Fruit fly (Drosophila melanogaster) whole organism, embryonic: ENCODE measurements around the gene RpS3.

Experiments used
- B-H1 ChIP-seq: fragments of 200-800 bp; sonication (Bioruptor generic); IDR thresholded peaks from 3 replicates; pipeline ENCODE4 v1.3.6; 2022; ENCODE audit warnings: missing biosample characterization, missing genetic modification characterization
- Bgb ChIP-seq: fragments of 200-800 bp; sonication (Bioruptor generic); IDR thresholded peaks from 2 replicates; pipeline ENCODE4 v1.3.6; 2022; ENCODE audit warnings: missing biosample characterization, missing genetic modification characterization; ENCODE audit not compliant: partially characterized antibody
- CG10147 ChIP-seq: fragments of 200-800 bp; sonication (Bioruptor generic); optimal IDR thresholded peaks from 2 replicates; lab custom pipeline; 2019; ENCODE audit warnings: missing biosample characterization, mild to moderate bottlenecking, missing genetic modification characterization, moderate library complexity
- CG12071 ChIP-seq: fragments of 200-800 bp; sonication (Bioruptor generic); optimal IDR thresholded peaks from 3 replicates; lab custom pipeline; 2018; ENCODE audit warnings: missing biosample characterization, mild to moderate bottlenecking, missing genetic modification characterization
- CG13123 ChIP-seq: fragments of 200-800 bp; sonication (Bioruptor generic); optimal IDR thresholded peaks from 2 replicates; lab custom pipeline; 2016; ENCODE audit warnings: missing biosample characterization, missing genetic modification characterization
- CG14710 ChIP-seq: fragments of 200-800 bp; sonication (Bioruptor generic); optimal IDR thresholded peaks from 3 replicates; lab custom pipeline; 2019; ENCODE audit warnings: missing biosample characterization, mild to moderate bottlenecking, missing genetic modification characterization, moderate library complexity
- CG15514 ChIP-seq: fragments of 200-800 bp; sonication (Bioruptor generic); optimal IDR thresholded peaks from 3 replicates; lab custom pipeline; 2017; ENCODE audit warnings: missing biosample characterization, missing genetic modification characterization, mild to moderate bottlenecking, moderate library complexity, missing genetic modification reagents
- CG1602 ChIP-seq: fragments of 200-800 bp; sonication (Bioruptor generic); optimal IDR thresholded peaks from 3 replicates; lab custom pipeline; 2016; ENCODE audit warnings: missing biosample characterization, missing genetic modification characterization
- CG1603 ChIP-seq: fragments of 200-800 bp; sonication (Bioruptor generic); optimal IDR thresholded peaks from 2 replicates; lab custom pipeline; 2019; ENCODE audit warnings: missing biosample characterization, mild to moderate bottlenecking, missing genetic modification characterization, moderate library complexity
- CG18764 ChIP-seq: fragments of 200-800 bp; sonication (Bioruptor generic); optimal IDR thresholded peaks from 3 replicates; lab custom pipeline; 2016; ENCODE audit warnings: missing biosample characterization, missing genetic modification characterization
- CG2875 ChIP-seq: fragments of 200-800 bp; sonication (Bioruptor generic); optimal IDR thresholded peaks from 2 replicates; lab custom pipeline; 2017; ENCODE audit warnings: missing biosample characterization, mild to moderate bottlenecking, missing genetic modification characterization, missing genetic modification reagents
- CG30403 ChIP-seq: fragments of 200-800 bp; sonication (Bioruptor generic); optimal IDR thresholded peaks from 3 replicates; lab custom pipeline; 2016; ENCODE audit warnings: missing biosample characterization, missing genetic modification characterization
- CG30431 ChIP-seq: fragments of 200-800 bp; sonication (Bioruptor generic); optimal IDR thresholded peaks from 2 replicates; lab custom pipeline; 2017; ENCODE audit warnings: missing biosample characterization, missing genetic modification characterization
- CG31365 ChIP-seq: fragments of 200-800 bp; sonication (Bioruptor generic); optimal IDR thresholded peaks from 2 replicates; lab custom pipeline; 2018; ENCODE audit warnings: missing biosample characterization, mild to moderate bottlenecking, missing genetic modification characterization
- CG32767 ChIP-seq: fragments of 200-800 bp; sonication (Bioruptor generic); IDR thresholded peaks from 2 replicates; pipeline ENCODE4 v1.3.6; 2022; ENCODE audit warnings: missing biosample characterization, missing genetic modification characterization
- CG5180 ChIP-seq: fragments of 200-800 bp; sonication (Bioruptor generic); optimal IDR thresholded peaks from 3 replicates; lab custom pipeline; 2017; ENCODE audit warnings: missing biosample characterization, missing genetic modification characterization, mild to moderate bottlenecking, moderate library complexity, missing genetic modification reagents
- CG6689 ChIP-seq: fragments of 200-800 bp; sonication (Bioruptor generic); IDR thresholded peaks from 2 replicates; pipeline ENCODE4 v1.3.6; 2022; ENCODE audit warnings: missing biosample characterization, missing genetic modification characterization
- CG6791 ChIP-seq: fragments of 200-800 bp; sonication (Bioruptor generic); IDR thresholded peaks from 3 replicates; pipeline ENCODE4 v1.3.6; 2022; ENCODE audit warnings: missing biosample characterization, missing genetic modification characterization; ENCODE audit not compliant: partially characterized antibody
- CG8281 ChIP-seq: fragments of 200-800 bp; sonication (Bioruptor generic); optimal IDR thresholded peaks from 2 replicates; lab custom pipeline; 2018; ENCODE audit warnings: missing biosample characterization, mild to moderate bottlenecking, missing genetic modification characterization, moderate library complexity
- CG8944 ChIP-seq: fragments of 200-800 bp; sonication (Bioruptor generic); optimal IDR thresholded peaks from 3 replicates; lab custom pipeline; 2016; ENCODE audit warnings: missing biosample characterization, missing genetic modification characterization
- Chrac-16 ChIP-seq: fragments of 200-800 bp; sonication (Bioruptor generic); optimal IDR thresholded peaks from 3 replicates; lab custom pipeline; 2016; ENCODE audit warnings: missing biosample characterization, missing genetic modification characterization
- D19A ChIP-seq: fragments of 200-800 bp; optimal IDR thresholded peaks from 3 replicates; lab custom pipeline; 2019; ENCODE audit warnings: missing biosample characterization, mild to moderate bottlenecking, missing genetic modification characterization, moderate library complexity
- Dek ChIP-seq: fragments of 200-800 bp; sonication (Bioruptor generic); optimal IDR thresholded peaks from 3 replicates; lab custom pipeline; 2019; ENCODE audit warnings: missing biosample characterization, mild to moderate bottlenecking, missing genetic modification characterization, moderate library complexity
- E2f2 ChIP-seq: fragments of 200-800 bp; sonication (Bioruptor generic); IDR thresholded peaks from 2 replicates; pipeline ENCODE4 v1.3.6; 2022; ENCODE audit warnings: missing biosample characterization, missing genetic modification characterization
- Eip74EF ChIP-seq, 2 experiments: fragments of 200-800 bp in 1 of 2; fragments of >200 bp in 1 of 2; sonication (Bioruptor generic) in 1 of 2; optimal IDR thresholded peaks; 2 replicates each; lab custom pipeline; 2017 to 2019; ENCODE audit warnings: missing biosample characterization in 2 of 2, missing genetic modification characterization in 2 of 2, mild to moderate bottlenecking in 1 of 2, moderate library complexity in 1 of 2
- Hsf ChIP-seq: fragments of 200-800 bp; sonication (Bioruptor generic); optimal IDR thresholded peaks from 3 replicates; lab custom pipeline; 2016; ENCODE audit warnings: missing biosample characterization, missing genetic modification characterization
- Mad ChIP-seq: fragments of 200-800 bp; sonication (Bioruptor generic); optimal IDR thresholded peaks from 2 replicates; lab custom pipeline; 2016; ENCODE audit warnings: missing biosample characterization, missing genetic modification characterization
- NC2α ChIP-seq: fragments of 200-800 bp; sonication (Bioruptor generic); optimal IDR thresholded peaks from 2 replicates; lab custom pipeline; 2016; ENCODE audit warnings: missing biosample characterization, missing genetic modification characterization
- NFAT ChIP-seq: fragments of 200-800 bp; sonication (Bioruptor generic); IDR thresholded peaks from 2 replicates; pipeline ENCODE4 v1.3.6; 2022; ENCODE audit warnings: missing biosample characterization, missing genetic modification characterization
- Nf-YB ChIP-seq: fragments of 200-800 bp; sonication (Bioruptor generic); optimal IDR thresholded peaks from 3 replicates; lab custom pipeline; 2019; ENCODE audit warnings: missing biosample characterization, mild to moderate bottlenecking, missing genetic modification characterization, moderate library complexity
- Ptx1 ChIP-seq: fragments of 200-800 bp; sonication (Bioruptor generic); IDR thresholded peaks from 2 replicates; pipeline ENCODE4 v1.3.6; 2022; ENCODE audit warnings: missing biosample characterization, missing genetic modification characterization
- ac ChIP-seq: fragments of 200-800 bp; sonication (Bioruptor generic); optimal IDR thresholded peaks from 3 replicates; lab custom pipeline; 2017; ENCODE audit warnings: missing biosample characterization, mild to moderate bottlenecking, missing genetic modification characterization
- az2 ChIP-seq: fragments of 200-800 bp; sonication (Bioruptor generic); optimal IDR thresholded peaks from 3 replicates; lab custom pipeline; 2016; ENCODE audit warnings: missing biosample characterization, missing genetic modification characterization
- btn ChIP-seq: fragments of 200-800 bp; sonication (Bioruptor generic); optimal IDR thresholded peaks from 2 replicates; lab custom pipeline; 2016; ENCODE audit warnings: missing biosample characterization, missing genetic modification characterization
- danr ChIP-seq: fragments of 200-800 bp; sonication (Bioruptor generic); IDR thresholded peaks from 2 replicates; pipeline ENCODE4 v1.3.6; 2022; ENCODE audit warnings: missing biosample characterization, missing genetic modification characterization
- dmrt99B ChIP-seq: fragments of 200-800 bp; sonication (Bioruptor generic); optimal IDR thresholded peaks from 2 replicates; lab custom pipeline; 2018; ENCODE audit warnings: missing biosample characterization, mild to moderate bottlenecking, missing genetic modification characterization, moderate library complexity
- fd102C ChIP-seq: fragments of 200-800 bp; sonication (Bioruptor generic); optimal IDR thresholded peaks from 2 replicates; lab custom pipeline; 2018; ENCODE audit warnings: missing biosample characterization, mild to moderate bottlenecking, missing genetic modification characterization, moderate library complexity
- gcm ChIP-seq: fragments of 200-800 bp; sonication (Bioruptor generic); optimal IDR thresholded peaks from 2 replicates; lab custom pipeline; 2019; ENCODE audit warnings: missing biosample characterization, mild to moderate bottlenecking, missing genetic modification characterization, moderate library complexity
- gcm2 ChIP-seq: fragments of 200-800 bp; sonication (Bioruptor generic); optimal IDR thresholded peaks from 2 replicates; lab custom pipeline; 2016; ENCODE audit warnings: missing biosample characterization, missing genetic modification characterization
- kay ChIP-seq: fragments of 200-800 bp; sonication (Bioruptor generic); optimal IDR thresholded peaks from 2 replicates; lab custom pipeline; 2016; ENCODE audit warnings: missing biosample characterization, missing genetic modification characterization
- lmd ChIP-seq: fragments of 200-800 bp; sonication (Bioruptor generic); IDR thresholded peaks from 2 replicates; pipeline ENCODE4 v1.3.6; 2022; ENCODE audit warnings: missing biosample characterization, missing genetic modification characterization
- lov ChIP-seq, 2 experiments: fragments of 200-800 bp in 1 of 2; fragments of >200 bp in 1 of 2; sonication (Bioruptor generic) in 1 of 2; IDR thresholded peaks in 1 of 2; optimal IDR thresholded peaks in 1 of 2; 2 replicates in 1 of 2; 3 replicates in 1 of 2; pipeline versions ENCODE4 v1.3.6 to Lab custom; 2017 to 2022; ENCODE audit warnings: missing biosample characterization in 1 of 2, missing genetic modification characterization in 1 of 2
- nmo ChIP-seq: fragments of 200-800 bp; sonication (Bioruptor generic); optimal IDR thresholded peaks from 2 replicates; lab custom pipeline; 2018; ENCODE audit warnings: missing biosample characterization, mild to moderate bottlenecking, missing genetic modification characterization, moderate library complexity
- org-1 ChIP-seq: fragments of 200-800 bp; sonication (Bioruptor generic); optimal IDR thresholded peaks from 2 replicates; lab custom pipeline; 2017; ENCODE audit warnings: missing biosample characterization, missing genetic modification characterization
- pzg ChIP-seq: fragments of 200-800 bp; sonication (Bioruptor generic); optimal IDR thresholded peaks from 3 replicates; lab custom pipeline; 2018; ENCODE audit warnings: missing biosample characterization, mild to moderate bottlenecking, missing genetic modification characterization, moderate library complexity
- sug ChIP-seq: fragments of 200-800 bp; optimal IDR thresholded peaks from 2 replicates; lab custom pipeline; 2019; ENCODE audit warnings: missing biosample characterization, mild to moderate bottlenecking, missing genetic modification characterization, moderate library complexity
- ttk ChIP-seq: fragments of 200-800 bp; sonication (Bioruptor generic); IDR thresholded peaks from 2 replicates; pipeline ENCODE4 v2.1.2; 2022; ENCODE audit warnings: missing biosample characterization, missing genetic modification characterization
- tup ChIP-seq: fragments of 200-800 bp; sonication (Bioruptor generic); optimal IDR thresholded peaks from 2 replicates; lab custom pipeline; 2016; ENCODE audit warnings: missing biosample characterization, mild to moderate bottlenecking, missing genetic modification characterization, moderate library complexity
- usp ChIP-seq: fragments of >200 bp; optimal IDR thresholded peaks from 2 replicates; lab custom pipeline; 2017; ENCODE audit warnings: missing biosample characterization, missing genetic modification characterization
- yki ChIP-seq: fragments of >200 bp; optimal IDR thresholded peaks from 3 replicates; lab custom pipeline; 2018

Gene RpS3

dm6 chr3R:23386907-23387306, 28.3 kb downstream of the RpS3 start (continued):
- TF ChIP-seq D19A (tag; lab: Kevin White, UChicago) (peak; percentile 46), sug (tag; lab: Kevin White, UChicago) (no peak), kay (GFP tag; lab: Kevin White, UChicago) (no peak), CG5180 (peak; percentile 7), NC2α (GFP tag; lab: Kevin White, UChicago) (no peak), org-1 (peak; percentile 43), ac (no peak), CG1603 (tag; lab: Kevin White, UChicago) (peak; percentile 80), CG6791 (GFP tag; lab: Robert Waterston, UW) (no peak), az2 (GFP tag; lab: Kevin White, UChicago) (peak; percentile 62), lmd (GFP tag; lab: Robert Waterston, UW) (peak; percentile 29; the same call in 1 of the 2 replicates), ttk (peak; percentile 34; the same call in 1 of the 2 replicates), Eip74EF (GFP tag; optimal IDR thresholded peaks at IDR 0.05; lab: Kevin White, UChicago) (peak in 1 of 2 experiments; percentile 39), CG30431 (peak; percentile 2), btn (GFP tag; lab: Kevin White, UChicago) (no peak), CG12071 (GFP tag; lab: Kevin White, UChicago) (no peak), Mad (GFP tag; lab: Kevin White, UChicago) (no peak), CG13123 (GFP tag; lab: Kevin White, UChicago) (no peak), danr (GFP tag; lab: Robert Waterston, UW) (no peak), CG18764 (no peak), Hsf (GFP tag; lab: Kevin White, UChicago) (peak; percentile 31), fd102C (GFP tag; lab: Kevin White, UChicago) (no peak), CG6689 (0 out of 2 replicates have a peak, but pooled peaks have one; percentile 28), CG2875 (GFP tag; lab: Kevin White, UChicago) (peak; percentile 44), pzg (GFP tag; lab: Kevin White, UChicago) (no peak), CG30403 (GFP tag; lab: Kevin White, UChicago) (peak; percentile 54), usp (GFP tag; lab: Kevin White, UChicago) (no peak), CG32767 (GFP tag; lab: Robert Waterston, UW) (peak; percentile 48; the same call in 1 of the 2 replicates), gcm2 (GFP tag; lab: Kevin White, UChicago) (no peak), CG8281 (tag; lab: Kevin White, UChicago) (no peak), CG31365 (tag; lab: Kevin White, UChicago) (no peak), CG1602 (GFP tag; lab: Kevin White, UChicago) (no peak), yki (lab: Kevin White, UChicago) (no peak), CG15514 (GFP tag; lab: Kevin White, UChicago) (no peak), CG10147 (GFP tag; lab: Kevin White, UChicago) (no peak), tup (GFP tag; lab: Kevin White, UChicago) (no peak), Chrac-16 (GFP tag; lab: Kevin White, UChicago) (peak; percentile 41), dmrt99B (tag; lab: Kevin White, UChicago) (peak; percentile 76), CG14710 (peak; percentile 45), NFAT (GFP tag; lab: Robert Waterston, UW) (no peak), Ptx1 (GFP tag; lab: Robert Waterston, UW) (peak; percentile 26; the same call in 1 of the 2 replicates), CG8944 (GFP tag; lab: Kevin White, UChicago) (peak; percentile 15), nmo (GFP tag; lab: Kevin White, UChicago) (peak; percentile 62), B-H1 (GFP tag; lab: Robert Waterston, UW) (no peak; the same call in 2 of the 3 replicates), Nf-YB (peak; percentile 5), Dek (peak; percentile 9), Bgb (GFP tag; lab: Robert Waterston, UW) (no peak), E2f2 (peak; percentile 29; the same call in 1 of the 2 replicates), lov (optimal IDR thresholded peaks at IDR 0.05; lab: Kevin White, UChicago) (no peak), lov (GFP tag; IDR thresholded peaks at IDR 0.05; lab: Robert Waterston, UW) (no peak), gcm (GFP tag; lab: Kevin White, UChicago) (peak; percentile 48)
